Worm (Caenorhabditis elegans): ENCODE data around the gene col-9.

col-9 gene

DNA sequence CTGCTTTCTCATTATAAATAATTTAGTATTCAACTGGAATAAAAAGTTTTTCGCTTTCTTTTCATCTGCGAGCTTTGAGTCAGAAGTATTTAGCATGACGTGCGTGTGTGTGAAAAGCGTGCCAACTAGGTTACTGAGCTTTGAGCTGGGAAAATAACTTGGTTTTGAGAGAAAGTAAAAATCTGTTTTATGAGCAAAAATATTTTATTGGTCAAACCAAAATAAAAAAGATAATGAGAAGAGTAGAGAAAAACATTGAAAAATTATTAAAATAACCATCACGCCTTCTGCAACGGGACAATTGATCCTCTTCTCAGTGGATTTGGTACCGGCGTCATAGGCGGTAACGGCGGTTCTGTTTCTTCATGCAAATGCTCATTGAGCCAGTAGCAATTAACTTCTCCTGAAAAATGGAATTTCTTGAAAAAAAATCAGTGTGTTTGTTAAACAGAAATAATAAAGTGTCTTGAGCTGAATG, 45.3 kb upstream of the col-9 start:
- TF ChIP-seq nhr-47 (tag; optimal IDR thresholded peaks at IDR 0.05) (peak; percentile 42), ama-1 (optimal IDR thresholded peaks at IDR 0.05) (peak; percentile 68), nhr-20 (tag; optimal IDR thresholded peaks at IDR 0.05) (peak; percentile 23), rnt-1 (tag; optimal IDR thresholded peaks at IDR 0.05) (no peak), egl-13 (tag; optimal IDR thresholded peaks at IDR 0.05) (peak; percentile 32), vab-15 (tag; optimal IDR thresholded peaks at IDR 0.05) (no peak), mep-1 (tag; optimal IDR thresholded peaks at IDR 0.05) (no peak), unc-30 (tag; optimal IDR thresholded peaks at IDR 0.05) (no peak), blmp-1 (tag; optimal IDR thresholded peaks at IDR 0.05) (peak; percentile 26), unc-86 (tag; optimal IDR thresholded peaks at IDR 0.05) (peak; percentile 33), nhr-85 (tag) (peak; percentile 51), aly-2 (tag; optimal IDR thresholded peaks at IDR 0.05) (no peak), nhr-77 (tag; optimal IDR thresholded peaks at IDR 0.05) (no peak), nhr-90 (tag; optimal IDR thresholded peaks at IDR 0.05; ENCODE audit: poor library complexity) (peak; percentile 22), lin-39 (tag; optimal IDR thresholded peaks at IDR 0.05) (no peak), nhr-71 (tag; optimal IDR thresholded peaks at IDR 0.05) (peak; percentile 12), C16A3.4 (tag; optimal IDR thresholded peaks at IDR 0.05) (peak; percentile 33), efl-1 (optimal IDR thresholded peaks at IDR 0.05) (no peak), efl-1 (GFP tag; optimal IDR thresholded peaks at IDR 0.05 in 1 of 2) (peak in 1 of 2 experiments; percentile 73), lin-14 (GFP tag; optimal IDR thresholded peaks at IDR 0.05) (peak; percentile 39), elt-3 (tag; optimal IDR thresholded peaks at IDR 0.05) (peak in 1 of 6 experiments; percentile 60), fos-1 (tag; optimal IDR thresholded peaks at IDR 0.05) (no peak), lsy-2 (tag; optimal IDR thresholded peaks at IDR 0.05) (peak in 1 of 2 experiments; percentile 50)

DNA sequence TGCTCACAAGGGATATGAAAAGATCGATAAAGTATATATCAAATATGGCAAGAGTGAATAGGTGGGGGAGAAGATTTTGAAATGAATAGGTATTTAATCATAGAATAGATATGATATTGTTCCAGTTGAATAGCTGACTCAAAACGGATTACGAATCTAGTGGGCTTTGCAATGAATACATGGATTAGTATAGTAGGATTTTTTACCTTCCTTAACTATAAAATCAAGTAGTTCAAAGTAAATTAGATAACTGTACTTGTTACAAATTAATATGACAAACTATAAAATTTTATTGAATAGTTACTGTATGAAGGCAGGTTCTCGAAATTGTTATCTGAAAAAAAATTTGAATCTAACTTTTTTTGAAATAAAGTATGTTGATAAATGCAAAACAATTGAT, 38.9 kb upstream of the col-9 start, which contains the start of gene odr-1:
TSS of gene odr-1 (minus strand) at position 101 of the 400 bp plus-strand sequence.
- no peak for TF ChIP-seq nhr-19 (GFP tag; conservative IDR thresholded peaks at IDR 0.05)
- no peak for TF ChIP-seq efl-1 (optimal IDR thresholded peaks at IDR 0.05)
- TF ChIP-seq efl-1 (GFP tag; optimal IDR thresholded peaks at IDR 0.05 in 1 of 2), result peak in 1 of 2 experiments; percentile 56

DNA sequence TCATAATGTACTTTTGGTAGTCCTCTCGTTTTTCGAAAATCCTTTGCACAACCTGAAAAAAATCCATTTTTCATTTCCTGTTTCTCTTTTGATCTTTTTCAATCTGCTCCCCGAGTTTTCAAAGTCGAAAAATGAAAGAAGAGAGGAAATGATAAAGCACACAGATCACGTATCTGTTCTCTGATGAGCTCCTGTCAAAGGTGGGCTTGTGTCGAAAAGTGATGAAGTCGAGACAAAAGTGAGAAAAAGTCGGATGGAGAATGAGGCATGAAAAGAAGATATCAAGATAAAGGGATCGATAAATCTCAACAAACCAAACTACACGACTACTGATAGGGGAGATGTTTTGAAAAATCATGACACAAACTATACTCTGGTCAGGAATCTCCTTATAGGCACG, 34.7 kb upstream of the col-9 start:
- TF ChIP-seq lin-15B (tag; optimal IDR thresholded peaks at IDR 0.05), result no peak
- TF ChIP-seq nhr-20 (tag; optimal IDR thresholded peaks at IDR 0.05), result peak; percentile 78
- TF ChIP-seq C34B4.2 (tag; optimal IDR thresholded peaks at IDR 0.05), result no peak
- TF ChIP-seq nhr-11 (tag; optimal IDR thresholded peaks at IDR 0.05), result no peak
- TF ChIP-seq pag-3 (tag; optimal IDR thresholded peaks at IDR 0.05; ENCODE audit: borderline replicate concordance, insufficient read depth), result no peak
- TF ChIP-seq elt-2 (tag; optimal IDR thresholded peaks at IDR 0.05), result no peak
- TF ChIP-seq lin-14 (GFP tag; optimal IDR thresholded peaks at IDR 0.05), result peak; percentile 72
- TF ChIP-seq rnt-1 (tag; optimal IDR thresholded peaks at IDR 0.05), result peak; percentile 71
- no peak for TF ChIP-seq egl-27 (tag; optimal IDR thresholded peaks at IDR 0.05)
- TF ChIP-seq tlp-1 (tag; optimal IDR thresholded peaks at IDR 0.05), result no peak
- TF ChIP-seq nhr-19 (GFP tag; conservative IDR thresholded peaks at IDR 0.05), result peak; percentile 51
- no peak for TF ChIP-seq Y116A8C.19 (tag; optimal IDR thresholded peaks at IDR 0.05; ENCODE audit: borderline replicate concordance)
- no peak for TF ChIP-seq dsc-1 (tag; optimal IDR thresholded peaks at IDR 0.05)
- no peak for TF ChIP-seq lsy-2 (tag; optimal IDR thresholded peaks at IDR 0.05)
- peak; percentile 86 for TF ChIP-seq nhr-71 (tag; optimal IDR thresholded peaks at IDR 0.05)
- TF ChIP-seq efl-1 (optimal IDR thresholded peaks at IDR 0.05), result no peak
- TF ChIP-seq efl-1 (GFP tag; optimal IDR thresholded peaks at IDR 0.05 in 1 of 2), result no peak
- TF ChIP-seq egl-13 (tag; optimal IDR thresholded peaks at IDR 0.05), result no peak
- no peak for TF ChIP-seq nhr-85 (tag)
- TF ChIP-seq hlh-4 (tag; optimal IDR thresholded peaks at IDR 0.05), result no peak
- TF ChIP-seq aly-2 (tag; optimal IDR thresholded peaks at IDR 0.05), result no peak
- peak; percentile 21 for TF ChIP-seq snu-23 (GFP tag; optimal IDR thresholded peaks at IDR 0.05)
- peak; percentile 33 for TF ChIP-seq mef-2 (tag; optimal IDR thresholded peaks at IDR 0.05)
- TF ChIP-seq lin-13 (GFP tag; optimal IDR thresholded peaks at IDR 0.05), result no peak
- no peak for TF ChIP-seq jun-1 (tag; optimal IDR thresholded peaks at IDR 0.05)
- no peak for TF ChIP-seq tbx-2 (tag; optimal IDR thresholded peaks at IDR 0.05)
- TF ChIP-seq sox-4 (tag; optimal IDR thresholded peaks at IDR 0.05), result no peak
- no peak for TF ChIP-seq elt-3 (tag; optimal IDR thresholded peaks at IDR 0.05)
- no peak for TF ChIP-seq mab-9 (GFP tag; IDR thresholded peaks at IDR 0.05)
- TF ChIP-seq unc-130 (tag; optimal IDR thresholded peaks at IDR 0.05), result no peak
- TF ChIP-seq fkh-4 (tag; optimal IDR thresholded peaks at IDR 0.05; ENCODE audit: borderline replicate concordance), result no peak
- TF ChIP-seq isw-1 (GFP tag; IDR thresholded peaks at IDR 0.05), result no peak
- TF ChIP-seq xbp-1 (tag; optimal IDR thresholded peaks at IDR 0.05), result no peak
- no peak for TF ChIP-seq fkh-10 (GFP tag; optimal IDR thresholded peaks at IDR 0.05)
- no peak for TF ChIP-seq sup-37 (GFP tag; optimal IDR thresholded peaks at IDR 0.05)
- TF ChIP-seq ztf-11 (tag; optimal IDR thresholded peaks at IDR 0.05), result no peak

Data from whole organism, L1 larva.